Worm (Caenorhabditis elegans): Measurements from ENCODE around the gene nspc-17.

nspc-17 gene

ce11 chrX:14490486-14490885 is 34.5 kb downstream of the nspc-17 start:
- TF ChIP-seq nhr-76 (tag; optimal IDR thresholded peaks at IDR 0.05) (no peak), bed-3 (GFP tag; optimal IDR thresholded peaks at IDR 0.05) (no peak)

ce11 chrX:14489945-14490344 is 35.0 kb downstream of the nspc-17 start, which contains the start of gene his-24:
Gene his-24, plus strand, starts transcription at chrX:14490094.
- no peak for TF ChIP-seq snpc-4 (tag; optimal IDR thresholded peaks at IDR 0.05)
- TF ChIP-seq M03D4.4 (tag; optimal IDR thresholded peaks at IDR 0.05), result peak; percentile 36
- TF ChIP-seq pha-4 (tag; optimal IDR thresholded peaks at IDR 0.05), result peak; percentile 66
- no peak for TF ChIP-seq nhr-237 (tag; optimal IDR thresholded peaks at IDR 0.05)
- no peak for TF ChIP-seq sem-2 (GFP tag; optimal IDR thresholded peaks at IDR 0.05)
- TF ChIP-seq ces-1 (GFP tag; optimal IDR thresholded peaks at IDR 0.05), result peak; percentile 37
- no peak for TF ChIP-seq unc-39 (tag; optimal IDR thresholded peaks at IDR 0.05)
- TF ChIP-seq sptf-1 (tag; optimal IDR thresholded peaks at IDR 0.05), result peak; percentile 38
- peak; percentile 25 for TF ChIP-seq drap-1 (GFP tag; optimal IDR thresholded peaks at IDR 0.05)
- peak; percentile 59 for TF ChIP-seq cnd-1 (tag; optimal IDR thresholded peaks at IDR 0.05)
- no peak for TF ChIP-seq mab-5 (tag; optimal IDR thresholded peaks at IDR 0.05)
- no peak for TF ChIP-seq nhr-28 (tag; optimal IDR thresholded peaks at IDR 0.05)
- TF ChIP-seq nhr-76 (tag; optimal IDR thresholded peaks at IDR 0.05), result no peak
- peak; percentile 29 for TF ChIP-seq unc-62 (GFP tag; optimal IDR thresholded peaks at IDR 0.05)
- TF ChIP-seq mls-2 (tag; optimal IDR thresholded peaks at IDR 0.05), result peak; percentile 47
- TF ChIP-seq blmp-1 (tag; optimal IDR thresholded peaks at IDR 0.05), result no peak
- no peak for TF ChIP-seq nhr-2 (tag; optimal IDR thresholded peaks at IDR 0.05)
- TF ChIP-seq ceh-83 (GFP tag; optimal IDR thresholded peaks at IDR 0.05), result peak; percentile 51
- TF ChIP-seq lin-32 (GFP tag; optimal IDR thresholded peaks at IDR 0.05), result peak; percentile 5
- no peak for TF ChIP-seq bed-3 (GFP tag; optimal IDR thresholded peaks at IDR 0.05)
- no peak for TF ChIP-seq nhr-12 (tag; optimal IDR thresholded peaks at IDR 0.05)
- TF ChIP-seq ham-2 (GFP tag; optimal IDR thresholded peaks at IDR 0.05), result no peak
- TF ChIP-seq zip-8 (tag; optimal IDR thresholded peaks at IDR 0.05), result peak; percentile 6
- peak; percentile 35 for TF ChIP-seq hlh-1 (tag; optimal IDR thresholded peaks at IDR 0.05)
- no peak for TF ChIP-seq elt-3 (tag; optimal IDR thresholded peaks at IDR 0.05)
- peak; percentile 26 for TF ChIP-seq unc-120 (tag; optimal IDR thresholded peaks at IDR 0.05; ENCODE audit: poor library complexity, severe bottlenecking)
- TF ChIP-seq ceh-39 (tag; optimal IDR thresholded peaks at IDR 0.05), result peak; percentile 61
- peak; percentile 44 for TF ChIP-seq lsy-2 (tag; optimal IDR thresholded peaks at IDR 0.05)
- no peak for TF ChIP-seq ceh-43 (GFP tag; optimal IDR thresholded peaks at IDR 0.05)
- peak; percentile 64 for TF ChIP-seq ztf-11 (tag; optimal IDR thresholded peaks at IDR 0.05)
- no peak for TF ChIP-seq elt-1 (tag; optimal IDR thresholded peaks at IDR 0.05; ENCODE audit: borderline replicate concordance, insufficient read depth)
- no peak for TF ChIP-seq flh-1 (GFP tag; optimal IDR thresholded peaks at IDR 0.05)
- TF ChIP-seq mep-1 (tag; optimal IDR thresholded peaks at IDR 0.05), result peak; percentile 87
- TF ChIP-seq tbx-8 (GFP tag; optimal IDR thresholded peaks at IDR 0.05), result no peak
- peak; percentile 75 for TF ChIP-seq lin-13 (tag; optimal IDR thresholded peaks at IDR 0.05)

ce11 chrX:14487832-14488231 is 37.1 kb downstream of the nspc-17 start:
- TF ChIP-seq nhr-76 (tag; optimal IDR thresholded peaks at IDR 0.05) (no peak), sptf-1 (tag; optimal IDR thresholded peaks at IDR 0.05) (no peak), cnd-1 (tag; optimal IDR thresholded peaks at IDR 0.05) (no peak), ces-1 (GFP tag; optimal IDR thresholded peaks at IDR 0.05) (no peak), ceh-39 (tag; optimal IDR thresholded peaks at IDR 0.05) (no peak), bed-3 (GFP tag; optimal IDR thresholded peaks at IDR 0.05) (no peak), mab-5 (tag; optimal IDR thresholded peaks at IDR 0.05) (no peak), lin-13 (tag; optimal IDR thresholded peaks at IDR 0.05) (no peak), sem-2 (GFP tag; optimal IDR thresholded peaks at IDR 0.05) (no peak), snpc-4 (tag; optimal IDR thresholded peaks at IDR 0.05) (no peak), lin-32 (GFP tag; optimal IDR thresholded peaks at IDR 0.05) (no peak), unc-39 (tag; optimal IDR thresholded peaks at IDR 0.05) (no peak), ham-2 (GFP tag; optimal IDR thresholded peaks at IDR 0.05) (no peak), unc-62 (GFP tag; optimal IDR thresholded peaks at IDR 0.05) (no peak), pha-4 (tag; optimal IDR thresholded peaks at IDR 0.05) (no peak)

- no peak for TF ChIP-seq sptf-1 (tag; optimal IDR thresholded peaks at IDR 0.05)
- TF ChIP-seq zip-8 (tag; optimal IDR thresholded peaks at IDR 0.05), result no peak
- no peak for TF ChIP-seq unc-120 (tag; optimal IDR thresholded peaks at IDR 0.05; ENCODE audit: poor library complexity, severe bottlenecking)
- TF ChIP-seq mls-2 (tag; optimal IDR thresholded peaks at IDR 0.05), result peak; percentile 26
- TF ChIP-seq ceh-43 (GFP tag; optimal IDR thresholded peaks at IDR 0.05), result no peak
- no peak for TF ChIP-seq nhr-28 (tag; optimal IDR thresholded peaks at IDR 0.05)
- TF ChIP-seq bed-3 (GFP tag; optimal IDR thresholded peaks at IDR 0.05), result no peak
- TF ChIP-seq pha-4 (tag; optimal IDR thresholded peaks at IDR 0.05), result no peak
- TF ChIP-seq mep-1 (tag; optimal IDR thresholded peaks at IDR 0.05), result no peak
- TF ChIP-seq nhr-2 (tag; optimal IDR thresholded peaks at IDR 0.05), result no peak
- peak; percentile 74 for TF ChIP-seq cnd-1 (tag; optimal IDR thresholded peaks at IDR 0.05)
- TF ChIP-seq drap-1 (GFP tag; optimal IDR thresholded peaks at IDR 0.05), result no peak
- TF ChIP-seq tbx-8 (GFP tag; optimal IDR thresholded peaks at IDR 0.05), result no peak
- no peak for TF ChIP-seq lin-32 (GFP tag; optimal IDR thresholded peaks at IDR 0.05)
- TF ChIP-seq M03D4.4 (tag; optimal IDR thresholded peaks at IDR 0.05), result no peak
- no peak for TF ChIP-seq nhr-237 (tag; optimal IDR thresholded peaks at IDR 0.05)
- peak; percentile 40 for TF ChIP-seq elt-1 (tag; optimal IDR thresholded peaks at IDR 0.05; ENCODE audit: borderline replicate concordance, insufficient read depth)
- TF ChIP-seq ceh-83 (GFP tag; optimal IDR thresholded peaks at IDR 0.05), result no peak
- TF ChIP-seq ceh-39 (tag; optimal IDR thresholded peaks at IDR 0.05), result no peak
- no peak for TF ChIP-seq nhr-76 (tag; optimal IDR thresholded peaks at IDR 0.05)
- TF ChIP-seq flh-1 (GFP tag; optimal IDR thresholded peaks at IDR 0.05), result no peak
- TF ChIP-seq lsy-2 (tag; optimal IDR thresholded peaks at IDR 0.05), result no peak
- TF ChIP-seq snpc-4 (tag; optimal IDR thresholded peaks at IDR 0.05), result no peak
- no peak for TF ChIP-seq lin-13 (tag; optimal IDR thresholded peaks at IDR 0.05)
- TF ChIP-seq mab-5 (tag; optimal IDR thresholded peaks at IDR 0.05), result peak; percentile 13
- peak; percentile 94 for TF ChIP-seq ces-1 (GFP tag; optimal IDR thresholded peaks at IDR 0.05)
- TF ChIP-seq unc-39 (tag; optimal IDR thresholded peaks at IDR 0.05), result no peak
- TF ChIP-seq sem-2 (GFP tag; optimal IDR thresholded peaks at IDR 0.05), result no peak
- no peak for TF ChIP-seq nhr-12 (tag; optimal IDR thresholded peaks at IDR 0.05)
- TF ChIP-seq unc-62 (GFP tag; optimal IDR thresholded peaks at IDR 0.05), result peak; percentile 28
- TF ChIP-seq ztf-11 (tag; optimal IDR thresholded peaks at IDR 0.05), result no peak
- no peak for TF ChIP-seq hlh-1 (tag; optimal IDR thresholded peaks at IDR 0.05)
- TF ChIP-seq ham-2 (GFP tag; optimal IDR thresholded peaks at IDR 0.05), result no peak
- no peak for TF ChIP-seq blmp-1 (tag; optimal IDR thresholded peaks at IDR 0.05)
- TF ChIP-seq elt-3 (tag; optimal IDR thresholded peaks at IDR 0.05), result no peak
Measured at ce11 chrX:14487333-14487732, 37.6 kb downstream of the nspc-17 start.

All from whole organism, mixed stage, embryonic.